Fruit fly (Drosophila melanogaster) whole organism, embryonic: ENCODE measurements around the gene CG12420.

ENCODE experiments used
- CG10147 ChIP-seq: fragments of 200-800 bp; sonication (Bioruptor generic); optimal IDR thresholded peaks from 2 replicates; lab custom pipeline; 2019; ENCODE audit warnings: missing biosample characterization, mild to moderate bottlenecking, missing genetic modification characterization, moderate library complexity
- CG13287 ChIP-seq: fragments of 200-800 bp; sonication (Bioruptor generic); IDR thresholded peaks from 2 replicates; pipeline ENCODE4 v1.3.6; 2022; ENCODE audit warnings: missing biosample characterization, missing genetic modification characterization; ENCODE audit not compliant: partially characterized antibody
- CG13624 ChIP-seq: fragments of 200-800 bp; sonication (Bioruptor generic); optimal IDR thresholded peaks from 2 replicates; lab custom pipeline; 2016; ENCODE audit warnings: missing biosample characterization, missing genetic modification characterization
- CG15269 ChIP-seq: fragments of 200-800 bp; sonication (Bioruptor generic); optimal IDR thresholded peaks from 2 replicates; lab custom pipeline; 2018; ENCODE audit warnings: missing biosample characterization, mild to moderate bottlenecking, missing genetic modification characterization, moderate library complexity
- CG15696 ChIP-seq: fragments of 200-800 bp; sonication (Bioruptor generic); optimal IDR thresholded peaks from 2 replicates; lab custom pipeline; 2019; ENCODE audit warnings: missing biosample characterization, mild to moderate bottlenecking, missing genetic modification characterization, moderate library complexity
- CG17186 ChIP-seq: fragments of 200-800 bp; sonication (Bioruptor generic); optimal IDR thresholded peaks from 3 replicates; lab custom pipeline; 2017; ENCODE audit warnings: missing biosample characterization, missing genetic modification reagents, missing genetic modification characterization
- CG1832 ChIP-seq: fragments of 200-800 bp; sonication (Bioruptor generic); optimal IDR thresholded peaks from 2 replicates; lab custom pipeline; 2017; ENCODE audit warnings: missing biosample characterization, mild to moderate bottlenecking, missing genetic modification characterization, inconsistent platforms
- CG18764 ChIP-seq: fragments of 200-800 bp; sonication (Bioruptor generic); optimal IDR thresholded peaks from 3 replicates; lab custom pipeline; 2016; ENCODE audit warnings: missing biosample characterization, missing genetic modification characterization
- CG2712 ChIP-seq: fragments of 200-800 bp; optimal IDR thresholded peaks from 3 replicates; lab custom pipeline; 2019; ENCODE audit warnings: missing biosample characterization, mild to moderate bottlenecking, missing genetic modification characterization, moderate library complexity
- CG30403 ChIP-seq: fragments of 200-800 bp; sonication (Bioruptor generic); optimal IDR thresholded peaks from 3 replicates; lab custom pipeline; 2016; ENCODE audit warnings: missing biosample characterization, missing genetic modification characterization
- CG31365 ChIP-seq: fragments of 200-800 bp; sonication (Bioruptor generic); optimal IDR thresholded peaks from 2 replicates; lab custom pipeline; 2018; ENCODE audit warnings: missing biosample characterization, mild to moderate bottlenecking, missing genetic modification characterization
- CG3407 ChIP-seq: fragments of 200-800 bp; sonication (Bioruptor generic); optimal IDR thresholded peaks from 2 replicates; lab custom pipeline; 2018; ENCODE audit warnings: missing biosample characterization, mild to moderate bottlenecking, missing genetic modification characterization
- CG4820 ChIP-seq: fragments of 200-800 bp; sonication (Bioruptor generic); optimal IDR thresholded peaks from 3 replicates; lab custom pipeline; 2016; ENCODE audit warnings: missing biosample characterization, missing genetic modification characterization
- CG6854 ChIP-seq: fragments of 200-800 bp; sonication (Bioruptor generic); optimal IDR thresholded peaks from 3 replicates; lab custom pipeline; 2017; ENCODE audit warnings: missing biosample characterization, mild to moderate bottlenecking, missing genetic modification characterization
- CG7987 ChIP-seq: fragments of 200-800 bp; sonication (Bioruptor generic); optimal IDR thresholded peaks from 2 replicates; lab custom pipeline; 2018; ENCODE audit warnings: missing biosample characterization, mild to moderate bottlenecking, missing genetic modification characterization, moderate library complexity
- CG8281 ChIP-seq: fragments of 200-800 bp; sonication (Bioruptor generic); optimal IDR thresholded peaks from 2 replicates; lab custom pipeline; 2018; ENCODE audit warnings: missing biosample characterization, mild to moderate bottlenecking, missing genetic modification characterization, moderate library complexity
- D19B ChIP-seq: fragments of 200-800 bp; sonication (Bioruptor generic); optimal IDR thresholded peaks from 2 replicates; lab custom pipeline; 2017; ENCODE audit warnings: missing biosample characterization, mild to moderate bottlenecking, missing genetic modification characterization
- HLH4C ChIP-seq: fragments of 200-800 bp; sonication (Bioruptor generic); IDR thresholded peaks from 3 replicates; pipeline ENCODE4 v1.3.6; 2022; ENCODE audit warnings: missing biosample characterization, missing genetic modification characterization; ENCODE audit not compliant: partially characterized antibody
- MESR4 ChIP-seq: fragments of 200-800 bp; sonication (Bioruptor generic); optimal IDR thresholded peaks from 2 replicates; lab custom pipeline; 2018; ENCODE audit warnings: missing biosample characterization, mild to moderate bottlenecking, missing genetic modification characterization, moderate library complexity
- Mad ChIP-seq: fragments of 200-800 bp; sonication (Bioruptor generic); optimal IDR thresholded peaks from 2 replicates; lab custom pipeline; 2016; ENCODE audit warnings: missing biosample characterization, missing genetic modification characterization
- NC2α ChIP-seq: fragments of 200-800 bp; sonication (Bioruptor generic); optimal IDR thresholded peaks from 2 replicates; lab custom pipeline; 2016; ENCODE audit warnings: missing biosample characterization, missing genetic modification characterization
- NFAT ChIP-seq: fragments of 200-800 bp; sonication (Bioruptor generic); IDR thresholded peaks from 2 replicates; pipeline ENCODE4 v1.3.6; 2022; ENCODE audit warnings: missing biosample characterization, missing genetic modification characterization
- Opbp ChIP-seq: fragments of 200-800 bp; sonication (Bioruptor generic); IDR thresholded peaks from 3 replicates; pipeline ENCODE4 v1.3.6; 2022; ENCODE audit warnings: missing biosample characterization, missing genetic modification characterization; ENCODE audit not compliant: partially characterized antibody
- PHDP ChIP-seq: fragments of 200-800 bp; sonication (Bioruptor generic); optimal IDR thresholded peaks from 3 replicates; lab custom pipeline; 2018; ENCODE audit warnings: missing biosample characterization, mild to moderate bottlenecking, missing genetic modification characterization, moderate library complexity
- Sry-δ ChIP-seq: fragments of 200-800 bp; sonication (Bioruptor generic); optimal IDR thresholded peaks from 2 replicates; lab custom pipeline; 2016; ENCODE audit warnings: missing biosample characterization, missing genetic modification characterization
- Stat92E ChIP-seq, 3 experiments: fragments of >200 bp in 2 of 3; fragments of 200-800 bp in 1 of 3; sonication (Bioruptor generic) in 1 of 3; optimal IDR thresholded peaks; 2 replicates each; lab custom pipeline; 2017 to 2019; ENCODE audit warnings: missing biosample characterization in 3 of 3, missing genetic modification characterization in 3 of 3, mild to moderate bottlenecking in 1 of 3, moderate library complexity in 1 of 3
- Trl ChIP-seq, 3 experiments: fragments of >200 bp in 2 of 3; fragments of 200-800 bp in 1 of 3; sonication (Bioruptor generic) in 1 of 3; optimal IDR thresholded peaks; 2 replicates in 1 of 3; 3 replicates in 2 of 3; lab custom pipeline; 2016 to 2017; ENCODE audit warnings: missing biosample characterization in 1 of 3, missing genetic modification characterization in 1 of 3
- ash1 ChIP-seq: fragments of 200-800 bp; sonication (Bioruptor generic); optimal IDR thresholded peaks from 2 replicates; lab custom pipeline; 2018; ENCODE audit warnings: missing biosample characterization, mild to moderate bottlenecking, missing genetic modification characterization
- az2 ChIP-seq: fragments of 200-800 bp; sonication (Bioruptor generic); optimal IDR thresholded peaks from 3 replicates; lab custom pipeline; 2016; ENCODE audit warnings: missing biosample characterization, missing genetic modification characterization
- br ChIP-seq: fragments of >200 bp; optimal IDR thresholded peaks from 2 replicates; lab custom pipeline; 2017
- cato ChIP-seq: fragments of 200-800 bp; sonication (Bioruptor generic); optimal IDR thresholded peaks from 2 replicates; lab custom pipeline; 2016; ENCODE audit warnings: missing biosample characterization, missing genetic modification characterization, borderline replicate concordance
- chm ChIP-seq: fragments of 200-800 bp; sonication (Bioruptor generic); IDR thresholded peaks from 2 replicates; pipeline ENCODE4 v1.3.6; 2022; ENCODE audit warnings: missing biosample characterization, missing genetic modification characterization
- ci ChIP-seq: fragments of 200-800 bp; sonication (Bioruptor generic); IDR thresholded peaks from 3 replicates; pipeline ENCODE4 v1.3.6; 2022; ENCODE audit warnings: missing biosample characterization, missing genetic modification characterization
- crol ChIP-seq: fragments of 200-800 bp; sonication (Bioruptor generic); IDR thresholded peaks from 2 replicates; pipeline ENCODE4 v1.3.6; 2022; ENCODE audit warnings: missing biosample characterization, missing genetic modification characterization
- cwo ChIP-seq: fragments of 200-800 bp; sonication (Bioruptor generic); optimal IDR thresholded peaks from 3 replicates; lab custom pipeline; 2017; ENCODE audit warnings: missing biosample characterization, missing genetic modification characterization, mild to moderate bottlenecking, moderate library complexity, missing genetic modification reagents
- dan ChIP-seq: fragments of 200-800 bp; sonication (Bioruptor generic); IDR thresholded peaks from 2 replicates; pipeline ENCODE4 v1.3.6; 2022; ENCODE audit warnings: missing biosample characterization, missing genetic modification characterization
- disco-r ChIP-seq: fragments of 200-800 bp; sonication (Bioruptor generic); optimal IDR thresholded peaks from 2 replicates; lab custom pipeline; 2016; ENCODE audit warnings: missing biosample characterization, missing genetic modification characterization
- ems ChIP-seq: fragments of 200-800 bp; sonication (Bioruptor generic); optimal IDR thresholded peaks from 3 replicates; lab custom pipeline; 2016; ENCODE audit warnings: missing biosample characterization, missing genetic modification characterization
- gem ChIP-seq: fragments of 200-800 bp; sonication (Bioruptor generic); optimal IDR thresholded peaks from 2 replicates; lab custom pipeline; 2019; ENCODE audit warnings: missing biosample characterization, mild to moderate bottlenecking, missing genetic modification characterization, moderate library complexity
- her ChIP-seq: fragments of 200-800 bp; sonication (Bioruptor generic); optimal IDR thresholded peaks from 2 replicates; lab custom pipeline; 2016; ENCODE audit warnings: missing biosample characterization, missing genetic modification characterization
- hkb ChIP-seq, 2 experiments: fragments of 200-800 bp in 1 of 2; fragments of >200 bp in 1 of 2; sonication (Bioruptor generic) in 1 of 2; IDR thresholded peaks in 1 of 2; optimal IDR thresholded peaks in 1 of 2; 2 replicates each; pipeline versions ENCODE4 v1.3.6 to Lab custom; 2017 to 2022; ENCODE audit warnings: missing biosample characterization in 1 of 2, missing genetic modification characterization in 1 of 2
- kah ChIP-seq: fragments of 200-800 bp; sonication (Bioruptor generic); optimal IDR thresholded peaks from 2 replicates; lab custom pipeline; 2018; ENCODE audit warnings: missing biosample characterization, mild to moderate bottlenecking, missing genetic modification characterization
- lab ChIP-seq: fragments of 200-800 bp; sonication (Bioruptor generic); optimal IDR thresholded peaks from 3 replicates; lab custom pipeline; 2017; ENCODE audit warnings: missing biosample characterization, missing genetic modification characterization, mild to moderate bottlenecking, moderate library complexity, missing genetic modification reagents
- nerfin-2 ChIP-seq: fragments of 200-800 bp; sonication (Bioruptor generic); IDR thresholded peaks from 2 replicates; pipeline ENCODE4 v1.3.6; 2022; ENCODE audit warnings: missing biosample characterization, missing genetic modification characterization; ENCODE audit not compliant: partially characterized antibody
- so ChIP-seq: fragments of 200-800 bp; sonication (Bioruptor generic); IDR thresholded peaks from 3 replicates; pipeline ENCODE4 v1.3.6; 2022; ENCODE audit warnings: missing biosample characterization, missing genetic modification characterization
- stwl ChIP-seq: fragments of 200-800 bp; sonication (Bioruptor generic); optimal IDR thresholded peaks from 3 replicates; lab custom pipeline; 2018; ENCODE audit warnings: missing biosample characterization, mild to moderate bottlenecking, missing genetic modification characterization, moderate library complexity
- tgo ChIP-seq: fragments of 200-800 bp; sonication (Bioruptor generic); IDR thresholded peaks from 3 replicates; pipeline ENCODE4 v1.3.6; 2022; ENCODE audit warnings: missing biosample characterization, missing genetic modification characterization
- ttk ChIP-seq: fragments of 200-800 bp; sonication (Bioruptor generic); IDR thresholded peaks from 2 replicates; pipeline ENCODE4 v2.1.2; 2022; ENCODE audit warnings: missing biosample characterization, missing genetic modification characterization
- tup ChIP-seq: fragments of 200-800 bp; sonication (Bioruptor generic); optimal IDR thresholded peaks from 2 replicates; lab custom pipeline; 2016; ENCODE audit warnings: missing biosample characterization, mild to moderate bottlenecking, missing genetic modification characterization, moderate library complexity

The CG12420 gene

dm6 chr3R:10190084-10190782 lies 32.3 kb upstream of the CG12420 start, which contains the start of gene Syn:
TSS of gene Syn (plus strand) at chr3R:10190689.
- TF ChIP-seq kah (GFP tag; lab: Kevin White, UChicago) (no peak), CG15269 (tag; lab: Kevin White, UChicago) (peak; percentile 29), so (GFP tag; lab: Robert Waterston, UW) (no peak), MESR4 (GFP tag; lab: Kevin White, UChicago) (no peak), HLH4C (GFP tag; lab: Robert Waterston, UW) (no peak), hkb (optimal IDR thresholded peaks at IDR 0.05; lab: Kevin White, UChicago) (no peak), hkb (GFP tag; IDR thresholded peaks at IDR 0.05; lab: Robert Waterston, UW) (no peak), CG13287 (GFP tag; lab: Robert Waterston, UW) (no peak), CG3407 (no peak), cwo (GFP tag; lab: Kevin White, UChicago) (peak; percentile 6), ci (GFP tag; lab: Robert Waterston, UW) (no peak), Opbp (GFP tag; lab: Robert Waterston, UW) (no peak), ash1 (GFP tag; lab: Kevin White, UChicago) (no peak), CG31365 (tag; lab: Kevin White, UChicago) (no peak), CG4820 (GFP tag; lab: Kevin White, UChicago) (no peak), CG10147 (GFP tag; lab: Kevin White, UChicago) (peak; percentile 1), ems (GFP tag; lab: Kevin White, UChicago) (no peak), Sry-δ (GFP tag; lab: Kevin White, UChicago) (no peak), CG6854 (GFP tag; lab: Kevin White, UChicago) (no peak), disco-r (no peak), CG7987 (GFP tag; lab: Kevin White, UChicago) (no peak), nerfin-2 (GFP tag; lab: Robert Waterston, UW) (no peak), CG15696 (tag; lab: Kevin White, UChicago) (no peak), CG13624 (GFP tag; lab: Kevin White, UChicago) (no peak), tgo (no peak), crol (GFP tag; lab: Robert Waterston, UW) (no peak), CG18764 (GFP tag; lab: Kevin White, UChicago) (no peak), az2 (GFP tag; lab: Kevin White, UChicago) (no peak), NFAT (no peak), tup (GFP tag; lab: Kevin White, UChicago) (no peak), her (no peak), CG30403 (peak; percentile 26), cato (no peak), PHDP (peak; percentile 15), br (lab: Kevin White, UChicago) (no peak), CG8281 (tag; lab: Kevin White, UChicago) (no peak), CG1832 (no peak), Mad (no peak), chm (no peak), D19B (GFP tag; lab: Kevin White, UChicago) (no peak), CG17186 (GFP tag; lab: Kevin White, UChicago) (no peak), CG2712 (tag; lab: Kevin White, UChicago) (peak; percentile 24), lab (GFP tag; lab: Kevin White, UChicago) (peak; percentile 28), stwl (tag; lab: Kevin White, UChicago) (peak; percentile 70), dan (GFP tag; lab: Robert Waterston, UW) (no peak), NC2α (GFP tag; lab: Kevin White, UChicago) (no peak), ttk (GFP tag; lab: Robert Waterston, UW) (no peak), Trl (optimal IDR thresholded peaks at IDR 0.05; lab: Kevin White, UChicago) (peak; percentile 44 to 75), Trl (GFP tag; optimal IDR thresholded peaks at IDR 0.05; lab: Kevin White, UChicago) (no peak), Stat92E (GFP tag; optimal IDR thresholded peaks at IDR 0.05; lab: Kevin White, UChicago) (no peak), gem (tag; lab: Kevin White, UChicago) (peak; percentile 57)
